Worm (Caenorhabditis elegans) whole organism, L3 larva: ENCODE measurements around the gene F55G11.6.

Experiments
- aly-2 ChIP-seq: fragments of 150-350 bp; optimal IDR thresholded peaks from 2 replicates; lab custom pipeline; 2014; ENCODE audit warnings: missing biosample characterization, missing genetic modification characterization
- ama-1 ChIP-seq: fragments of 150-350 bp; optimal IDR thresholded peaks from 2 replicates; lab custom pipeline; 2018
- ceh-16 ChIP-seq: sonication (generic microtip); optimal IDR thresholded peaks from 2 replicates; lab custom pipeline; 2017; ENCODE audit warnings: missing biosample characterization, missing genetic modification characterization
- ceh-28 ChIP-seq: fragments of 150-350 bp; optimal IDR thresholded peaks from 2 replicates; lab custom pipeline; 2014; ENCODE audit warnings: missing biosample characterization, missing genetic modification reagents, missing genetic modification characterization
- ceh-82 ChIP-seq: fragments of 150-350 bp; optimal IDR thresholded peaks from 2 replicates; lab custom pipeline; 2014; ENCODE audit warnings: missing biosample characterization, missing genetic modification characterization
- ceh-9 ChIP-seq: sonication (generic microtip); optimal IDR thresholded peaks from 2 replicates; lab custom pipeline; 2018; ENCODE audit warnings: missing biosample characterization, missing genetic modification characterization
- egl-27 ChIP-seq: sonication (generic microtip); optimal IDR thresholded peaks from 4 replicates; lab custom pipeline; 2017; ENCODE audit warnings: missing biosample characterization, missing genetic modification reagents, missing genetic modification characterization
- elt-2 ChIP-seq: sonication (generic microtip); optimal IDR thresholded peaks from 2 replicates; lab custom pipeline; 2016; ENCODE audit warnings: missing genetic modification reagents, mild to moderate bottlenecking, missing genetic modification characterization, missing compliant biosample characterization
- elt-3 ChIP-seq, 3 experiments: fragments of 150-350 bp in 1 of 3; sonication (generic microtip) in 2 of 3; optimal IDR thresholded peaks; 2 replicates in 2 of 3; 4 replicates in 1 of 3; lab custom pipeline; 2014 to 2017; ENCODE audit warnings: missing biosample characterization in 3 of 3, missing genetic modification characterization in 3 of 3
- fkh-2 ChIP-seq: fragments of 150-350 bp; optimal IDR thresholded peaks from 2 replicates; lab custom pipeline; 2014; ENCODE audit warnings: missing biosample characterization, missing genetic modification reagents, missing genetic modification characterization
- fos-1 ChIP-seq: fragments of 150-350 bp; optimal IDR thresholded peaks from 2 replicates; lab custom pipeline; 2014; ENCODE audit warnings: missing biosample characterization, missing genetic modification characterization
- hmg-11 ChIP-seq: sonication (generic microtip); optimal IDR thresholded peaks from 2 replicates; lab custom pipeline; 2016; ENCODE audit warnings: missing genetic modification characterization, missing compliant biosample characterization
- jun-1 ChIP-seq: fragments of 150-350 bp; optimal IDR thresholded peaks from 2 replicates; lab custom pipeline; 2014; ENCODE audit warnings: missing biosample characterization, missing genetic modification reagents, missing genetic modification characterization
- lin-15B ChIP-seq: fragments of 150-350 bp; optimal IDR thresholded peaks from 2 replicates; lab custom pipeline; 2014; ENCODE audit warnings: missing biosample characterization, missing genetic modification characterization
- lin-39 ChIP-seq: fragments of 150-350 bp; optimal IDR thresholded peaks from 2 replicates; lab custom pipeline; 2018; ENCODE audit warnings: missing biosample characterization, missing genetic modification reagents, missing genetic modification characterization
- mdl-1 ChIP-seq: fragments of 150-350 bp; optimal IDR thresholded peaks from 2 replicates; lab custom pipeline; 2014; ENCODE audit warnings: missing biosample characterization, missing genetic modification characterization
- mml-1 ChIP-seq: fragments of 150-350 bp; sonication (generic microtip); optimal IDR thresholded peaks from 3 replicates; lab custom pipeline; 2014; ENCODE audit warnings: missing biosample characterization, missing genetic modification characterization
- nfya-1 ChIP-seq: sonication (generic microtip); optimal IDR thresholded peaks from 2 replicates; lab custom pipeline; 2017; ENCODE audit warnings: missing genetic modification characterization, mild to moderate bottlenecking, missing compliant biosample characterization, antibody characterized with exemption, moderate library complexity; ENCODE audit not compliant: insufficient read depth
- nhr-23 ChIP-seq: fragments of 150-350 bp; optimal IDR thresholded peaks from 2 replicates; lab custom pipeline; 2014; ENCODE audit warnings: missing biosample characterization, missing genetic modification reagents, missing genetic modification characterization
- nhr-25 ChIP-seq: sonication (generic microtip); optimal IDR thresholded peaks from 2 replicates; lab custom pipeline; 2017; ENCODE audit warnings: missing biosample characterization, missing genetic modification characterization
- nhr-28 ChIP-seq: fragments of 150-350 bp; optimal IDR thresholded peaks from 2 replicates; lab custom pipeline; 2014; ENCODE audit warnings: missing biosample characterization, missing genetic modification characterization
- nhr-43 ChIP-seq: sonication (generic microtip); optimal IDR thresholded peaks from 2 replicates; lab custom pipeline; 2016; ENCODE audit warnings: mild to moderate bottlenecking, missing genetic modification characterization, missing compliant biosample characterization; ENCODE audit not compliant: poor library complexity, severe bottlenecking
- nhr-67 ChIP-seq: fragments of 150-350 bp; optimal IDR thresholded peaks from 2 replicates; lab custom pipeline; 2014; ENCODE audit warnings: missing biosample characterization, missing genetic modification characterization
- pha-4 ChIP-seq: fragments of 150-350 bp; optimal IDR thresholded peaks from 2 replicates; lab custom pipeline; 2014; ENCODE audit warnings: missing biosample characterization, missing genetic modification reagents, missing genetic modification characterization
- pqm-1 ChIP-seq: fragments of 150-350 bp; optimal IDR thresholded peaks from 2 replicates; lab custom pipeline; 2017; ENCODE audit warnings: missing biosample characterization, missing genetic modification characterization, inconsistent platforms
- skn-1 ChIP-seq: fragments of 150-350 bp; optimal IDR thresholded peaks from 2 replicates; lab custom pipeline; 2014; ENCODE audit warnings: missing biosample characterization, missing genetic modification characterization
- snpc-4 ChIP-seq: fragments of 150-350 bp; optimal IDR thresholded peaks from 2 replicates; lab custom pipeline; 2014; ENCODE audit warnings: missing biosample characterization, missing genetic modification characterization
- unc-39 ChIP-seq: sonication (generic microtip); optimal IDR thresholded peaks from 4 replicates; lab custom pipeline; 2017; ENCODE audit warnings: missing biosample characterization, missing genetic modification characterization
- unc-62 ChIP-seq: fragments of 150-350 bp; sonication (generic microtip); optimal IDR thresholded peaks from 4 replicates; lab custom pipeline; 2014; ENCODE audit warnings: missing biosample characterization, missing genetic modification reagents, missing genetic modification characterization

The F55G11.6 gene

DNA sequence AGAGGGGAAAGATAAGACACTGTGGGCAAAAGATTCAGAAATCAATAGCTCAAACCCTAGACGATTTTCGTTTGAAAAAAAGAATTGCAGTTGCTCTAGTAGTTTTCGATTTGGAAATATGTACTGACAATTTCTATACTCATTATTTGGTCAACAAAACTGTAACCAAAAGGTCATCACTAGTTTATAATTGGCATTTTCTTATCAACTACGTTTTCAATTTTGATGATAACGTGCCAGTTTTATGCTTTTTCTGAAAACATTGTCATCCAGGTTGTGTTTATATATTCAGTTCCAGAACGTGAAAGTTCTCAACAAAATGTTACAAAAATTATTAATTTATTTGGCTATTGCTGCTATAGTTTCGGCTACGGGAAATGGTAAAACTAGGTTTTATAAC, 4.7 kb downstream of the F55G11.6 start, which contains the start of gene F55G11.8:
TSS of gene F55G11.8 (plus strand) at position 245 of the 400 bp plus-strand sequence.
- TF ChIP-seq unc-62 (GFP tag; lab: Kevin White, UChicago) (no peak), unc-39 (tag; lab: Kevin White, UChicago) (no peak), nfya-1 (tag; lab: Kevin White, UChicago) (no peak), lin-39 (tag; lab: Kevin White, UChicago) (no peak), snpc-4 (no peak), pqm-1 (tag; lab: Kevin White, UChicago) (peak; percentile 20), elt-2 (tag; lab: Kevin White, UChicago) (peak; percentile 78), pha-4 (tag; lab: Kevin White, UChicago) (no peak), nhr-25 (tag; lab: Kevin White, UChicago) (no peak), ama-1 (no peak), lin-15B (tag; lab: Kevin White, UChicago) (no peak), skn-1 (peak; percentile 2), ceh-82 (tag; lab: Kevin White, UChicago) (no peak), fkh-2 (no peak), egl-27 (tag; lab: Kevin White, UChicago) (no peak), hmg-11 (tag; lab: Kevin White, UChicago) (no peak), ceh-9 (no peak), nhr-43 (tag; lab: Kevin White, UChicago) (no peak), nhr-67 (tag; lab: Kevin White, UChicago) (no peak)

DNA sequence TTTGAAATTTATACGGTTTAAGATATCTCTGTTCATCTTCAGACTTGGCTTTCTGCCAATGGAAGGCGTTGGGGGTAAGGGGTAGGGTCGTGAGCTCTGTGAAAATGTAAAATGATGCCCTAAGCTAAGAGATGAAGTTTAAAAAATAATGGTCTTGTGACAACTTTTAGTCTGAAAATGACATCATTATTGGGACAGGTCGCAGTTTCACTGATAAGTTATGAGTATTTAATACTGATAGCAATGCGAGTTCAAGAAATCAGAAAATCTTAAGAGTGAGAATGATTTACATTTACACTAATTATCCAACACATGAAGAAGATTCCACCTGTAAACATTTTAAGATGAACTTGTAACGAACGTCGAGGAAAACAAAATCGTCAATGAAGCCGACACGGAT, 6.8 kb downstream of the F55G11.6 start:
- TF ChIP-seq ceh-82 (tag; lab: Kevin White, UChicago) (no peak), pqm-1 (tag; lab: Kevin White, UChicago) (peak; percentile 76), ceh-9 (no peak), elt-2 (tag; lab: Kevin White, UChicago) (peak; percentile 64)

DNA sequence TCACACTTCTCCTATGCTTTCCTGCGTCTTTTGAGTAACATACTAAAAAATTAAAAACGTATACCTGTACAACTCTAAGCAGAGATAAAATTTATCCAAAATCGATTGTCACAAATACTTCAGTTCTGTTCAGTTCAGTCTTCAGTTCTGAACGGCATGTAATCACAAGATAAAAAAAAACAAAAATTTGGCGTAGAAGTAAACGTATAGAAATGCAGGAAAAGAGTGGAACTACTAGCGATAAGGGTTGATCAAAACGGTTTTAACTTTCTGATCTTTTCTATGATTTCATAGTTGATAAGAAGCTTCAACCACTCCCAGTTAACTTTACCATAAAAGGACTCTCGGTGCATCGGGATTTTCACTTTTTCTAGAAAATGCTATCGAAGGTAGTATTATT, 7.2 kb downstream of the F55G11.6 start, which contains the start of gene dod-22:
TSS of gene dod-22 (plus strand) at position 301 of the 400 bp plus-strand sequence.
- TF ChIP-seq ama-1 (no peak), unc-62 (GFP tag; lab: Kevin White, UChicago) (no peak), nhr-43 (tag; lab: Kevin White, UChicago) (no peak), mdl-1 (tag; lab: Kevin White, UChicago) (no peak), fos-1 (tag; lab: Kevin White, UChicago) (no peak), hmg-11 (tag; lab: Kevin White, UChicago) (no peak), jun-1 (tag; lab: Kevin White, UChicago) (no peak), nhr-23 (tag; lab: Kevin White, UChicago) (no peak), aly-2 (no peak), egl-27 (tag; lab: Kevin White, UChicago) (no peak), lin-15B (tag; lab: Kevin White, UChicago) (no peak), mml-1 (tag; lab: Kevin White, UChicago) (no peak), ceh-16 (tag; lab: Kevin White, UChicago) (no peak), lin-39 (tag; lab: Kevin White, UChicago) (no peak), ceh-28 (no peak), nhr-25 (tag; lab: Kevin White, UChicago) (no peak)

DNA sequence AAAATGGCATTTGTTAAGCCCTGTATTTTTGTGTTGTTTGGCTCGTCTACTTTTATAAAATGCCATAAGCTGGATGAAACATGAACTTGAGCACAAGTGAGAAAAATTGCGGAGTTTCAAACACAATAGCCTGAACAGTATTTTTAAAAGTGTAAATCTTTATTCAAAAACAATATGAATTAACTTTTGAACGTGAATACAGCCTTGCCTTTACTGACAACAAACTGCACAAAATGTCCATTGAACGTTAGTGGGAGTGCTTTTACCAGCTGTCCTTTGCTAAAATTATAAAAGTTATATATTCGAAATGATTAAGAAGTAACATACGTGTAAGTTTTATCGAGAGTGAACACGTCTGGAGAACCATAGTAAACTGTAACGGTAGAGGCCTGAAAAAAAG, 9.5 kb downstream of the F55G11.6 start:
- TF ChIP-seq aly-2 = no peak
- TF ChIP-seq pqm-1 (tag; lab: Kevin White, UChicago) = no peak
- TF ChIP-seq nhr-28 (tag; lab: Kevin White, UChicago) = no peak
- TF ChIP-seq snpc-4 = no peak

DNA sequence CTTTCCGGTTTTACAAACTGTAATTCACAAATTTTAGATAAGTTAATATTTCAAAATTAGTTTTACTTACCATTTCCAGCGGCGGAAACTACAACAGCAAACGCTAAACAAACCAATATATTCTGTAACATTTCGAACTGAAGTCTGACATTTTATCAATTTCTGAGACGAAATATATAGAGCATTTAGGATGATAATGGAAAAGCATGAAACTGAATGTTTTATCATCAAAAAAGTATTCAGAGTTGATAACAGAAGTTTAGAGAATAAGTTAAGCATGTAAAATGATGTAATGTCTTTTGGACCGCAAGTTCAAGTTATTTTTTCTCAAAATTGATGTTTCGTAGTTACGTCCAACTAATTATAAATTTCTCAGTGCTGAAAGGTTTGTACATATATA, 11.3 kb downstream of the F55G11.6 start, which contains the start of gene F55G11.2:
TSS of gene F55G11.2 (minus strand) at position 149 of the 400 bp plus-strand sequence.
- TF ChIP-seq elt-2 (tag; lab: Kevin White, UChicago) (peak; percentile 76), skn-1 (no peak)

DNA sequence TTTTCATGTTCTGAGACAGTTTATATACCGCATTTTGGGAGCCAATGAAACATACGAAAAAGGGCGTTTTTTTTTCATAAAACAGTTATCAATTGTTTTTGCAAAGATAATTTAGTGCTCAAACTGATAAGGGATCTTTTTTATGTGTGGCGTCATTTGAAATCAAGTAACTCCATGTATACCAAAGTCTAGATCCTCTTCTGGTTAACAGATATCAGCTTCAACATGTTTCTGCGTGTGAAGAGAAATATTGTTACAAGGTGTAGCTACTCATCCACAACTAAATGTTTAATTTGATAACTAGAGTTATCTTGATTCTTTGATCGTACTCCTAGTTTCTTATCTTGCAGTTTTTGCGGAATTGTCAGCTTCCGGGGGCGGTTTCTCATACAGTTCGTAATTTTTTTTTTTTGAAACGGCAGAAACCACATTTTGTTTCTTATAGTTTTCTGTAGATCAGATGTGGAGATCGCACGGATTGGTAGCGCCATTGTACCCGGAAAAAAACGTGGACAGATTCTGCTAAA, 14.2 kb downstream of the F55G11.6 start:
- TF ChIP-seq nhr-25 (tag; lab: Kevin White, UChicago) = no peak
- TF ChIP-seq elt-2 (tag; lab: Kevin White, UChicago) = peak; percentile 78
- TF ChIP-seq elt-3 (tag; optimal IDR thresholded peaks at IDR 0.05; lab: Kevin White, UChicago) = no peak
- TF ChIP-seq, all 47 proteins: peak for 1
